Fruit fly (Drosophila melanogaster): ENCODE data around the gene CG42853.

DNA sequence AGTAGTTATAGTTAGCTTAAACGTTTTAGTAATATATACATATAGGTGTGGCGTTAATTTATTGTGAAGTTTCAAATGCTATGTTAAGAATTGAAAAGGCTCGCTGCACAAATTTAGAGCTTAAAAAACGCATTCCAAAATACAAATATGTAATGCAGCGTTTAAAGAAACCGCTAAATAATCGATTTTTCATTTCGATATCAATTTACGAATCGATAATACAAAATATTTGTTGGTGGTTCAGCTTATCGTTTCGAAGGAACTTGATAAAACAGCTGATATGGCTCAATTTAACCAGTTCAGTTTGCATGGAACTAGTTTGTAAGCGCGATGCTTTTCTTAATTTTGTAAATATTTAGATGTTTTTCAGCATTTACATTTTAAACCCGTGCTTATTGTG, 9.1 kb downstream of the CG42853 start, which contains the start of the genes CG32195 and CG7341:
- TF ChIP-seq sisA (GFP tag; IDR thresholded peaks at IDR 0.05) (no peak), CG18764 (GFP tag; optimal IDR thresholded peaks at IDR 0.05) (no peak), psq (GFP tag; optimal IDR thresholded peaks at IDR 0.05) (no peak), CG34376 (GFP tag; optimal IDR thresholded peaks at IDR 0.05) (peak; percentile 6), CG11085 (GFP tag; IDR thresholded peaks at IDR 0.05) (no peak), insv (GFP tag; optimal IDR thresholded peaks at IDR 0.05) (no peak), CG4424 (GFP tag; optimal IDR thresholded peaks at IDR 0.05) (no peak), CG2116 (GFP tag; optimal IDR thresholded peaks at IDR 0.05) (peak; percentile 76), CG13123 (GFP tag; optimal IDR thresholded peaks at IDR 0.05) (no peak), CG4854 (GFP tag; optimal IDR thresholded peaks at IDR 0.05) (no peak), Lim3 (GFP tag; IDR thresholded peaks at IDR 0.05) (no peak), ac (GFP tag; optimal IDR thresholded peaks at IDR 0.05) (no peak)

All from whole organism, embryonic.